Worm (Caenorhabditis elegans) whole organism, midembryonic: ENCODE measurements around the gene sri-6.

Source experiments
- med-1 ChIP-seq: sonication (generic microtip); optimal IDR thresholded peaks from 2 replicates; lab custom pipeline; 2017; ENCODE audit warnings: missing genetic modification characterization, mild to moderate bottlenecking, missing compliant biosample characterization, antibody characterized with exemption, missing genetic modification reagents; ENCODE audit not compliant: insufficient read depth
- tab-1 ChIP-seq: fragments of 200-800 bp; sonication (Bioruptor generic); IDR thresholded peaks from 2 replicates; pipeline ENCODE4 v1.3.6; 2022; ENCODE audit warnings: missing genetic modification characterization, missing compliant biosample characterization

- no peak for TF ChIP-seq med-1 (GFP tag; lab: Kevin White, UChicago)
- TF ChIP-seq tab-1 (GFP tag; lab: Robert Waterston, UW): no peak
These were observed 46.8 kb upstream of the sri-6 start, which contains the start of gene dhc-3 for ce11 chrV:13138681-13139080.
